Fruit fly (Drosophila melanogaster) whole organism, adult: ENCODE results near the gene CG12885.
A peak's percentile ranks its signal among the peaks of the same experiment; 100 is the strongest.

Experiments
- CG11617 ChIP-seq: fragments of 200-800 bp; sonication (Bioruptor generic); optimal IDR thresholded peaks from 2 replicates; lab custom pipeline; 2017; ENCODE audit warnings: mild to moderate bottlenecking, missing biosample characterization, missing genetic modification reagents, missing genetic modification characterization
- CG12768 ChIP-seq: fragments of 200-800 bp; sonication (Bioruptor generic); optimal IDR thresholded peaks from 2 replicates; lab custom pipeline; 2017; ENCODE audit warnings: missing biosample characterization, missing genetic modification characterization, mild to moderate bottlenecking, moderate library complexity, missing genetic modification reagents
- CG14711 ChIP-seq: fragments of 200-800 bp; sonication (Bioruptor generic); optimal IDR thresholded peaks from 2 replicates; lab custom pipeline; 2018; ENCODE audit warnings: missing biosample characterization, mild to moderate bottlenecking, missing genetic modification characterization, moderate library complexity
- CG1620 ChIP-seq: fragments of 200-800 bp; sonication (Bioruptor generic); optimal IDR thresholded peaks from 2 replicates; lab custom pipeline; 2016; ENCODE audit warnings: missing biosample characterization, missing genetic modification characterization
- CG33017 ChIP-seq: fragments of 200-800 bp; sonication (Bioruptor generic); optimal IDR thresholded peaks from 2 replicates; lab custom pipeline; 2018; ENCODE audit warnings: missing biosample characterization, mild to moderate bottlenecking, missing genetic modification characterization, moderate library complexity
- CG5204 ChIP-seq: fragments of 200-800 bp; sonication (Bioruptor generic); optimal IDR thresholded peaks from 2 replicates; lab custom pipeline; 2016; ENCODE audit warnings: missing biosample characterization, missing genetic modification characterization
- CG7045 ChIP-seq: fragments of 200-800 bp; sonication (Bioruptor generic); optimal IDR thresholded peaks from 2 replicates; lab custom pipeline; 2017; ENCODE audit warnings: missing biosample characterization, mild to moderate bottlenecking, missing genetic modification characterization
- CG7101 ChIP-seq: fragments of 200-800 bp; sonication (Bioruptor generic); optimal IDR thresholded peaks from 2 replicates; lab custom pipeline; 2018; ENCODE audit warnings: missing biosample characterization, mild to moderate bottlenecking, missing genetic modification characterization, moderate library complexity
- Clk ChIP-seq: fragments of 200-800 bp; sonication (Bioruptor generic); optimal IDR thresholded peaks from 2 replicates; lab custom pipeline; 2017; ENCODE audit warnings: missing biosample characterization, missing genetic modification characterization
- Crg-1 ChIP-seq: fragments of 200-800 bp; sonication (Bioruptor generic); optimal IDR thresholded peaks from 2 replicates; lab custom pipeline; 2016; ENCODE audit warnings: missing biosample characterization, missing genetic modification characterization
- Hr96 ChIP-seq: fragments of 200-800 bp; sonication (Bioruptor generic); optimal IDR thresholded peaks from 2 replicates; lab custom pipeline; 2016; ENCODE audit warnings: missing biosample characterization, missing genetic modification characterization
- Mnt ChIP-seq: fragments of 200-800 bp; sonication (Bioruptor generic); optimal IDR thresholded peaks from 2 replicates; lab custom pipeline; 2016; ENCODE audit warnings: missing biosample characterization, mild to moderate bottlenecking, missing genetic modification characterization
- bab1 ChIP-seq: fragments of 200-800 bp; sonication (Bioruptor generic); optimal IDR thresholded peaks from 3 replicates; lab custom pipeline; 2019; ENCODE audit warnings: missing biosample characterization, mild to moderate bottlenecking, missing genetic modification characterization, moderate library complexity
- cic ChIP-seq: fragments of 200-800 bp; sonication (Bioruptor generic); optimal IDR thresholded peaks from 2 replicates; lab custom pipeline; 2017; ENCODE audit warnings: missing biosample characterization, mild to moderate bottlenecking, missing genetic modification characterization, moderate library complexity
- cnc ChIP-seq, 2 experiments: fragments of >200 bp; optimal IDR thresholded peaks; 2 replicates each; lab custom pipeline; 2017
- kay ChIP-seq: fragments of 200-800 bp; sonication (Bioruptor generic); peaks from one replicate; lab custom pipeline; 2016; ENCODE audit warnings: missing biosample characterization, missing genetic modification characterization, borderline replicate concordance
- ovo ChIP-seq: fragments of 200-800 bp; sonication (Bioruptor generic); optimal IDR thresholded peaks from 2 replicates; lab custom pipeline; 2016; ENCODE audit warnings: missing biosample characterization, missing genetic modification characterization
- pad ChIP-seq: fragments of 200-800 bp; sonication (Bioruptor generic); optimal IDR thresholded peaks from 3 replicates; lab custom pipeline; 2017; ENCODE audit warnings: missing biosample characterization, missing genetic modification characterization, mild to moderate bottlenecking, moderate library complexity, missing genetic modification reagents
- tj ChIP-seq: fragments of 200-800 bp; sonication (Bioruptor generic); optimal IDR thresholded peaks from 3 replicates; lab custom pipeline; 2017; ENCODE audit warnings: missing biosample characterization, mild to moderate bottlenecking, missing genetic modification characterization, moderate library complexity
- toe ChIP-seq: fragments of 200-800 bp; sonication (Bioruptor generic); optimal IDR thresholded peaks from 2 replicates; lab custom pipeline; 2016; ENCODE audit warnings: missing biosample characterization, missing genetic modification characterization

CG12885 gene

DNA sequence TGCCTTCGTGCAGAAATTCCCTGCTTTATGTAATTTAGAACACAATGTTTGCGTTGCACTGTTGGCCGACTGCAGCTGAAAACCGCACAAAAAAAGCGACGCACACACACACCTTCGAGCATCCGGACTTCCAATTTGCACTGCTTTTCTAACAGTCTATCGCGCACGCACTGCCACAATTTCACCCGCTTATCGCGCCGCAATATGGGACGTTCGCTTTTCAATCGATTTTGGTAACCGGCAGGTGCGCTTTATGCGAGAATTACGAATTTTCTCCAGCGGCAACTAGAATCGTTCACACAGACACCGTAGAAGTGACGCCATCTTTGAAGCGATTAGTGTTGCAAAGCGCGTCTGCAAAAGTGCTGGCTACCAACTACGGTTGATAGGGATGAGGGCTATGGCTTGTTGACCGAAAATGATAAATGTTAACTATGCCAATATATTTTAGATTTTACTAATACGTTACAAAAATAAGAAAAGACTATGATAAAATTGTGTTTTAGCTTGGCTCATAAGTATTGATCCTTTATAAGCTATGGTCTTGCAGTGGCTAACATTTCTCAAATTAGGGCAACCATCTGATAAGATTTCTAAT lies 61.3 kb downstream of the CG12885 start, which contains the start of gene wdb:
Gene wdb (minus strand): TSS at position 352 of the 598 bp plus-strand sequence.
- TF ChIP-seq CG7101 (tag; lab: Kevin White, UChicago): peak; percentile 72
- TF ChIP-seq bab1 (GFP tag; lab: Kevin White, UChicago): no peak
- TF ChIP-seq cic: no peak
- peak; percentile 59 for TF ChIP-seq Clk
- peak; percentile 91 for TF ChIP-seq CG1620
- TF ChIP-seq pad (GFP tag; lab: Kevin White, UChicago): peak; percentile 54
- peak; percentile 64 for TF ChIP-seq Mnt (GFP tag; lab: Kevin White, UChicago)
- TF ChIP-seq CG33017 (tag; lab: Kevin White, UChicago): peak; percentile 23
- peak; percentile 81 for TF ChIP-seq toe
- TF ChIP-seq kay (GFP tag; lab: Kevin White, UChicago): no peak
- TF ChIP-seq CG11617 (GFP tag; lab: Kevin White, UChicago): peak; percentile 53
- peak; percentile 18 for TF ChIP-seq tj
- TF ChIP-seq Crg-1 (GFP tag; lab: Kevin White, UChicago): peak; percentile 62
- peak; percentile 56 for TF ChIP-seq CG7045 (GFP tag; lab: Kevin White, UChicago)
- peak; percentile 28 for TF ChIP-seq CG14711 (tag; lab: Kevin White, UChicago)
- peak; percentile 68 for TF ChIP-seq CG5204
- TF ChIP-seq ovo (GFP tag; lab: Kevin White, UChicago): no peak
- TF ChIP-seq CG12768 (GFP tag; lab: Kevin White, UChicago): peak; percentile 75
- peak; percentile 49 for TF ChIP-seq Hr96
- no peak for TF ChIP-seq cnc (optimal IDR thresholded peaks at IDR 0.05; lab: Kevin White, UChicago)

dm6 chr3R:27582634-27583181 lies 62.0 kb downstream of the CG12885 start, which contains the start of gene pins:
Gene pins (plus strand): TSS chr3R:27582840.
- no peak for TF ChIP-seq CG7101 (tag; lab: Kevin White, UChicago)
- no peak for TF ChIP-seq CG5204
- TF ChIP-seq Hr96: no peak
- no peak for TF ChIP-seq CG7045 (GFP tag; lab: Kevin White, UChicago)
- TF ChIP-seq CG12768 (GFP tag; lab: Kevin White, UChicago): no peak
- no peak for TF ChIP-seq Crg-1 (GFP tag; lab: Kevin White, UChicago)
- TF ChIP-seq CG33017 (tag; lab: Kevin White, UChicago): no peak
- TF ChIP-seq ovo (GFP tag; lab: Kevin White, UChicago): no peak
- TF ChIP-seq Mnt (GFP tag; lab: Kevin White, UChicago): no peak
- no peak for TF ChIP-seq tj
- no peak for TF ChIP-seq toe
- no peak for TF ChIP-seq CG11617 (GFP tag; lab: Kevin White, UChicago)
